Fruit fly (Drosophila melanogaster) whole organism, embryonic: Measurements from ENCODE around the gene Nab2.

Experiments used
- B-H1 ChIP-seq: fragments of 200-800 bp; sonication (Bioruptor generic); IDR thresholded peaks from 3 replicates; pipeline ENCODE4 v1.3.6; 2022; ENCODE audit warnings: missing biosample characterization, missing genetic modification characterization
- CG11398 ChIP-seq: fragments of 200-800 bp; sonication (Bioruptor generic); optimal IDR thresholded peaks from 2 replicates; lab custom pipeline; 2016; ENCODE audit warnings: missing biosample characterization, missing genetic modification characterization
- CG12071 ChIP-seq: fragments of 200-800 bp; sonication (Bioruptor generic); optimal IDR thresholded peaks from 3 replicates; lab custom pipeline; 2018; ENCODE audit warnings: missing biosample characterization, mild to moderate bottlenecking, missing genetic modification characterization
- CG12769 ChIP-seq: fragments of 200-800 bp; sonication (Bioruptor generic); optimal IDR thresholded peaks from 2 replicates; lab custom pipeline; 2019; ENCODE audit warnings: missing biosample characterization, mild to moderate bottlenecking, missing genetic modification characterization, moderate library complexity
- CG13123 ChIP-seq: fragments of 200-800 bp; sonication (Bioruptor generic); optimal IDR thresholded peaks from 2 replicates; lab custom pipeline; 2016; ENCODE audit warnings: missing biosample characterization, missing genetic modification characterization
- CG13296 ChIP-seq: fragments of 200-800 bp; sonication (Bioruptor generic); optimal IDR thresholded peaks from 3 replicates; lab custom pipeline; 2018; ENCODE audit warnings: missing biosample characterization, mild to moderate bottlenecking, missing genetic modification characterization
- CG14014 ChIP-seq: fragments of 200-800 bp; sonication (Bioruptor generic); IDR thresholded peaks from 2 replicates; pipeline ENCODE4 v1.3.6; 2022; ENCODE audit warnings: missing biosample characterization, missing genetic modification characterization
- CG14050 ChIP-seq: fragments of 200-800 bp; sonication (Bioruptor generic); IDR thresholded peaks from 3 replicates; pipeline ENCODE4 v1.3.6; 2022; ENCODE audit warnings: missing biosample characterization, missing genetic modification characterization
- CG15514 ChIP-seq: fragments of 200-800 bp; sonication (Bioruptor generic); optimal IDR thresholded peaks from 3 replicates; lab custom pipeline; 2017; ENCODE audit warnings: missing biosample characterization, missing genetic modification characterization, mild to moderate bottlenecking, moderate library complexity, missing genetic modification reagents
- CG15601 ChIP-seq: fragments of 200-800 bp; sonication (Bioruptor generic); optimal IDR thresholded peaks from 3 replicates; lab custom pipeline; 2019; ENCODE audit warnings: missing biosample characterization, mild to moderate bottlenecking, missing genetic modification characterization, moderate library complexity
- CG15696 ChIP-seq: fragments of 200-800 bp; sonication (Bioruptor generic); optimal IDR thresholded peaks from 2 replicates; lab custom pipeline; 2019; ENCODE audit warnings: missing biosample characterization, mild to moderate bottlenecking, missing genetic modification characterization, moderate library complexity
- CG1647 ChIP-seq: fragments of 200-800 bp; sonication (Bioruptor generic); optimal IDR thresholded peaks from 3 replicates; lab custom pipeline; 2016; ENCODE audit warnings: missing biosample characterization, missing genetic modification characterization
- CG16863 ChIP-seq: fragments of 200-800 bp; sonication (Bioruptor generic); optimal IDR thresholded peaks from 3 replicates; lab custom pipeline; 2016; ENCODE audit warnings: missing biosample characterization, missing genetic modification characterization
- CG2129 ChIP-seq: fragments of 200-800 bp; sonication (Bioruptor generic); IDR thresholded peaks from 2 replicates; pipeline ENCODE4 v1.3.6; 2022; ENCODE audit warnings: missing biosample characterization, missing genetic modification characterization; ENCODE audit not compliant: partially characterized antibody
- CG2875 ChIP-seq: fragments of 200-800 bp; sonication (Bioruptor generic); optimal IDR thresholded peaks from 2 replicates; lab custom pipeline; 2017; ENCODE audit warnings: missing biosample characterization, mild to moderate bottlenecking, missing genetic modification characterization, missing genetic modification reagents
- CG32532 ChIP-seq: fragments of 200-800 bp; sonication (Bioruptor generic); IDR thresholded peaks from 2 replicates; pipeline ENCODE4 v1.3.6; 2022; ENCODE audit warnings: missing biosample characterization, missing genetic modification characterization
- CG34422 ChIP-seq: fragments of 200-800 bp; sonication (Bioruptor generic); IDR thresholded peaks from 3 replicates; pipeline ENCODE4 v1.3.6; 2022; ENCODE audit warnings: missing biosample characterization, missing genetic modification characterization
- CG8388 ChIP-seq: fragments of 200-800 bp; sonication (Bioruptor generic); optimal IDR thresholded peaks from 2 replicates; lab custom pipeline; 2019; ENCODE audit warnings: missing biosample characterization, mild to moderate bottlenecking, missing genetic modification characterization, moderate library complexity
- CG9797 ChIP-seq: fragments of 200-800 bp; sonication (Bioruptor generic); optimal IDR thresholded peaks from 3 replicates; lab custom pipeline; 2018; ENCODE audit warnings: missing biosample characterization, mild to moderate bottlenecking, missing genetic modification characterization
- CTCF ChIP-seq: fragments of 200-800 bp; sonication (Bioruptor generic); optimal IDR thresholded peaks from 2 replicates; lab custom pipeline; 2017; ENCODE audit warnings: missing biosample characterization, mild to moderate bottlenecking, missing genetic modification characterization, moderate library complexity
- D ChIP-seq, 2 experiments: fragments of 200-800 bp in 1 of 2; fragments of >200 bp in 1 of 2; sonication (Bioruptor generic) in 1 of 2; optimal IDR thresholded peaks; 2 replicates in 1 of 2; 3 replicates in 1 of 2; lab custom pipeline; 2017; ENCODE audit warnings: mild to moderate bottlenecking in 1 of 2, missing biosample characterization in 1 of 2, missing genetic modification characterization in 1 of 2, missing genetic modification reagents in 1 of 2
- D19A ChIP-seq: fragments of 200-800 bp; optimal IDR thresholded peaks from 3 replicates; lab custom pipeline; 2019; ENCODE audit warnings: missing biosample characterization, mild to moderate bottlenecking, missing genetic modification characterization, moderate library complexity
- Deaf1 ChIP-seq: fragments of 200-800 bp; optimal IDR thresholded peaks from 3 replicates; lab custom pipeline; 2019; ENCODE audit warnings: missing biosample characterization, mild to moderate bottlenecking, missing genetic modification characterization, moderate library complexity
- Drgx ChIP-seq: fragments of 200-800 bp; sonication (Bioruptor generic); IDR thresholded peaks from 2 replicates; pipeline ENCODE4 v1.3.6; 2022; ENCODE audit warnings: missing biosample characterization, missing genetic modification characterization
- Ets65A ChIP-seq: fragments of 200-800 bp; sonication (Bioruptor generic); peaks from one replicate; lab custom pipeline; 2016; ENCODE audit warnings: missing biosample characterization, missing genetic modification characterization
- HLH4C ChIP-seq: fragments of 200-800 bp; sonication (Bioruptor generic); IDR thresholded peaks from 3 replicates; pipeline ENCODE4 v1.3.6; 2022; ENCODE audit warnings: missing biosample characterization, missing genetic modification characterization; ENCODE audit not compliant: partially characterized antibody
- Mrtf ChIP-seq: fragments of 200-800 bp; sonication (Bioruptor generic); IDR thresholded peaks from 3 replicates; pipeline ENCODE4 v1.3.6; 2022; ENCODE audit warnings: missing biosample characterization, missing genetic modification characterization
- Neu2 ChIP-seq: fragments of 200-800 bp; sonication (Bioruptor generic); optimal IDR thresholded peaks from 3 replicates; lab custom pipeline; 2016; ENCODE audit warnings: missing biosample characterization, missing genetic modification characterization, borderline replicate concordance
- Nf-YA ChIP-seq: fragments of 200-800 bp; sonication (Bioruptor generic); IDR thresholded peaks from 2 replicates; pipeline ENCODE4 v1.3.6; 2022; ENCODE audit warnings: missing biosample characterization, missing genetic modification characterization
- ara ChIP-seq: fragments of 200-800 bp; sonication (Bioruptor generic); IDR thresholded peaks from 2 replicates; pipeline ENCODE4 v1.3.6; 2022; ENCODE audit warnings: missing biosample characterization, missing genetic modification characterization
- ase ChIP-seq: fragments of 200-800 bp; sonication (Bioruptor generic); IDR thresholded peaks from 3 replicates; pipeline ENCODE4 v1.3.6; 2022; ENCODE audit warnings: missing biosample characterization, missing genetic modification characterization
- az2 ChIP-seq: fragments of 200-800 bp; sonication (Bioruptor generic); optimal IDR thresholded peaks from 3 replicates; lab custom pipeline; 2016; ENCODE audit warnings: missing biosample characterization, missing genetic modification characterization
- bsh ChIP-seq, 2 experiments: fragments of 200-800 bp; sonication (Bioruptor generic); optimal IDR thresholded peaks; 2 replicates each; lab custom pipeline; 2017 to 2018; ENCODE audit warnings: mild to moderate bottlenecking in 2 of 2, missing biosample characterization in 2 of 2, missing genetic modification characterization in 2 of 2, moderate library complexity in 1 of 2
- cad ChIP-seq: fragments of >200 bp; optimal IDR thresholded peaks from 2 replicates; lab custom pipeline; 2017; ENCODE audit warnings: missing biosample characterization, missing genetic modification characterization
- crol ChIP-seq: fragments of 200-800 bp; sonication (Bioruptor generic); IDR thresholded peaks from 2 replicates; pipeline ENCODE4 v1.3.6; 2022; ENCODE audit warnings: missing biosample characterization, missing genetic modification characterization
- cwo ChIP-seq: fragments of 200-800 bp; sonication (Bioruptor generic); optimal IDR thresholded peaks from 3 replicates; lab custom pipeline; 2017; ENCODE audit warnings: missing biosample characterization, missing genetic modification characterization, mild to moderate bottlenecking, moderate library complexity, missing genetic modification reagents
- fd102C ChIP-seq: fragments of 200-800 bp; sonication (Bioruptor generic); optimal IDR thresholded peaks from 2 replicates; lab custom pipeline; 2018; ENCODE audit warnings: missing biosample characterization, mild to moderate bottlenecking, missing genetic modification characterization, moderate library complexity
- gcm ChIP-seq: fragments of 200-800 bp; sonication (Bioruptor generic); optimal IDR thresholded peaks from 2 replicates; lab custom pipeline; 2019; ENCODE audit warnings: missing biosample characterization, mild to moderate bottlenecking, missing genetic modification characterization, moderate library complexity
- gfzf ChIP-seq: fragments of 200-800 bp; sonication (Bioruptor generic); optimal IDR thresholded peaks from 2 replicates; lab custom pipeline; 2016; ENCODE audit warnings: missing biosample characterization, mild to moderate bottlenecking, missing genetic modification characterization, moderate library complexity
- grau ChIP-seq: fragments of 200-800 bp; optimal IDR thresholded peaks from 3 replicates; lab custom pipeline; 2019; ENCODE audit warnings: missing biosample characterization, mild to moderate bottlenecking, missing genetic modification characterization, moderate library complexity
- gsb-n ChIP-seq: fragments of 200-800 bp; sonication (Bioruptor generic); optimal IDR thresholded peaks from 3 replicates; lab custom pipeline; 2018; ENCODE audit warnings: missing biosample characterization, mild to moderate bottlenecking, missing genetic modification characterization
- lmd ChIP-seq: fragments of 200-800 bp; sonication (Bioruptor generic); IDR thresholded peaks from 2 replicates; pipeline ENCODE4 v1.3.6; 2022; ENCODE audit warnings: missing biosample characterization, missing genetic modification characterization
- prd ChIP-seq, 3 experiments: fragments of >200 bp in 2 of 3; fragments of 200-800 bp in 1 of 3; sonication (Bioruptor generic) in 1 of 3; optimal IDR thresholded peaks in 2 of 3; IDR thresholded peaks in 1 of 3; 2 replicates in 2 of 3; 3 replicates in 1 of 3; pipeline versions ENCODE4 v1.3.6 to Lab custom; 2017 to 2022; ENCODE audit warnings: missing biosample characterization in 1 of 3, missing genetic modification characterization in 1 of 3
- rib ChIP-seq: fragments of 200-800 bp; sonication (Bioruptor generic); IDR thresholded peaks from 2 replicates; pipeline ENCODE4 v1.3.6; 2022; ENCODE audit warnings: missing biosample characterization, missing genetic modification characterization
- salm ChIP-seq: fragments of 200-800 bp; sonication (Bioruptor generic); optimal IDR thresholded peaks from 2 replicates; lab custom pipeline; 2018; ENCODE audit warnings: missing biosample characterization, mild to moderate bottlenecking, missing genetic modification characterization
- schlank ChIP-seq: fragments of 200-800 bp; sonication (Bioruptor generic); optimal IDR thresholded peaks from 2 replicates; lab custom pipeline; 2018; ENCODE audit warnings: missing biosample characterization, mild to moderate bottlenecking, missing genetic modification characterization
- tgo ChIP-seq: fragments of 200-800 bp; sonication (Bioruptor generic); IDR thresholded peaks from 3 replicates; pipeline ENCODE4 v1.3.6; 2022; ENCODE audit warnings: missing biosample characterization, missing genetic modification characterization
- tup ChIP-seq: fragments of 200-800 bp; sonication (Bioruptor generic); optimal IDR thresholded peaks from 2 replicates; lab custom pipeline; 2016; ENCODE audit warnings: missing biosample characterization, mild to moderate bottlenecking, missing genetic modification characterization, moderate library complexity
- wdn ChIP-seq: fragments of 200-800 bp; sonication (Bioruptor generic); IDR thresholded peaks from 2 replicates; pipeline ENCODE4 v1.3.6; 2022; ENCODE audit warnings: missing biosample characterization, missing genetic modification characterization
- z ChIP-seq: fragments of 200-800 bp; sonication (Bioruptor generic); IDR thresholded peaks from 3 replicates; pipeline ENCODE4 v1.3.6; 2022; ENCODE audit warnings: missing biosample characterization, missing genetic modification characterization

The Nab2 gene

dm6 chr3R:24283582-24284085, 34.6 kb downstream of the Nab2 start, which contains the start of gene CG6356 (continued):
- TF ChIP-seq gcm (GFP tag; lab: Kevin White, UChicago) (no peak), gsb-n (no peak), CG14050 (no peak), CG1647 (GFP tag; lab: Kevin White, UChicago) (no peak), CG2129 (GFP tag; lab: Robert Waterston, UW) (no peak), tgo (GFP tag; lab: Robert Waterston, UW) (no peak), CG34422 (GFP tag; lab: Robert Waterston, UW) (peak; percentile 64; the same call in 1 of the 3 replicates), CG32532 (GFP tag; lab: Robert Waterston, UW) (no peak), salm (tag; lab: Kevin White, UChicago) (no peak), CG13123 (GFP tag; lab: Kevin White, UChicago) (no peak), prd (optimal IDR thresholded peaks at IDR 0.05; lab: Kevin White, UChicago) (no peak), prd (GFP tag; IDR thresholded peaks at IDR 0.05; lab: Robert Waterston, UW) (no peak), cwo (GFP tag; lab: Kevin White, UChicago) (peak; percentile 46), Mrtf (no peak), CG12769 (peak; percentile 70), Neu2 (GFP tag; lab: Kevin White, UChicago) (no peak), CG2875 (GFP tag; lab: Kevin White, UChicago) (peak; percentile 26), Ets65A (GFP tag; lab: Kevin White, UChicago) (no peak), schlank (tag; lab: Kevin White, UChicago) (no peak), CG8388 (no peak), rib (GFP tag; lab: Robert Waterston, UW) (peak; percentile 57; the same call in 1 of the 2 replicates), fd102C (GFP tag; lab: Kevin White, UChicago) (no peak), tup (no peak), B-H1 (no peak), ase (GFP tag; lab: Robert Waterston, UW) (no peak), D19A (tag; lab: Kevin White, UChicago) (no peak), crol (peak; percentile 99), CG15601 (tag; lab: Kevin White, UChicago) (no peak), HLH4C (no peak), CG11398 (GFP tag; lab: Kevin White, UChicago) (no peak), CG15696 (tag; lab: Kevin White, UChicago) (no peak), CG13296 (GFP tag; lab: Kevin White, UChicago) (no peak), grau (tag; lab: Kevin White, UChicago) (no peak), z (GFP tag; lab: Robert Waterston, UW) (0 out of 3 replicates have a peak, but pooled peaks have one; percentile 58), D (optimal IDR thresholded peaks at IDR 0.05; lab: Kevin White, UChicago) (no peak), D (GFP tag; optimal IDR thresholded peaks at IDR 0.05; lab: Kevin White, UChicago) (no peak), CG12071 (GFP tag; lab: Kevin White, UChicago) (no peak), CG15514 (GFP tag; lab: Kevin White, UChicago) (no peak), CG14014 (GFP tag; lab: Robert Waterston, UW) (no peak), Drgx (GFP tag; lab: Robert Waterston, UW) (peak; percentile 54), Nf-YA (GFP tag; lab: Robert Waterston, UW) (no peak), CG9797 (GFP tag; lab: Kevin White, UChicago) (no peak), wdn (no peak), CG16863 (GFP tag; lab: Kevin White, UChicago) (no peak), gfzf (no peak), cad (GFP tag; lab: Kevin White, UChicago) (no peak), az2 (GFP tag; lab: Kevin White, UChicago) (no peak), Deaf1 (tag; lab: Kevin White, UChicago) (peak; percentile 96), CTCF (GFP tag; lab: Kevin White, UChicago) (no peak), bsh (GFP tag; optimal IDR thresholded peaks at IDR 0.05; lab: Kevin White, UChicago) (no peak), ara (GFP tag; lab: Robert Waterston, UW) (no peak), lmd (GFP tag; lab: Robert Waterston, UW) (peak; percentile 9; the same call in 1 of the 2 replicates)
